Worm (Caenorhabditis elegans) whole organism, L4 larva: ENCODE results near the gene W10G11.1.

Source experiments
- ama-1 ChIP-seq: fragments of 150-350 bp; optimal IDR thresholded peaks from 2 replicates; lab custom pipeline; 2014; ENCODE audit warnings: inconsistent platforms, mixed read lengths
- fkh-10 ChIP-seq: fragments of 150-350 bp; optimal IDR thresholded peaks from 2 replicates; lab custom pipeline; 2014; ENCODE audit warnings: missing biosample characterization, missing genetic modification reagents, missing genetic modification characterization
- nhr-6 ChIP-seq: fragments of 150-350 bp; optimal IDR thresholded peaks from 2 replicates; lab custom pipeline; 2014; ENCODE audit warnings: missing biosample characterization, missing genetic modification characterization
- pha-4 ChIP-seq, 2 experiments: fragments of 150-350 bp in 1 of 2; fragments of 200-800 bp in 1 of 2; sonication (Bioruptor generic) in 1 of 2; IDR thresholded peaks in 1 of 2; optimal IDR thresholded peaks in 1 of 2; 2 replicates each; pipeline versions ENCODE4 v1.3.6 to Lab custom; 2014 to 2022; ENCODE audit warnings: missing genetic modification characterization in 2 of 2, missing genetic modification reagents in 2 of 2, missing biosample characterization in 1 of 2, missing compliant biosample characterization in 1 of 2
- zip-11 ChIP-seq: fragments of 200-800 bp; sonication (Bioruptor generic); IDR thresholded peaks from 2 replicates; pipeline ENCODE4 v1.3.6; 2022; ENCODE audit warnings: missing genetic modification characterization, missing compliant biosample characterization

ce11 chrII:3553453-3553852 lies 7.0 kb downstream of the W10G11.1 start, which contains the start of gene dnc-3:
- TF ChIP-seq pha-4 (GFP tag; IDR thresholded peaks at IDR 0.05; lab: Robert Waterston, UW) (peak; percentile 11; the same call in 1 of the 2 replicates), pha-4 (tag; optimal IDR thresholded peaks at IDR 0.05; lab: Kevin White, UChicago) (no peak), zip-11 (GFP tag; lab: Robert Waterston, UW) (no peak), ama-1 (lab: Kevin White, UChicago) (no peak), nhr-6 (tag; lab: Kevin White, UChicago) (no peak), fkh-10 (GFP tag; lab: Kevin White, UChicago) (no peak)
